Fruit fly (Drosophila melanogaster) whole organism, prepupa: ENCODE data around the gene Hecw.

Experiments used
- Blimp-1 ChIP-seq: fragments of 200-800 bp; sonication (Bioruptor generic); optimal IDR thresholded peaks from 3 replicates; lab custom pipeline; 2017; ENCODE audit warnings: missing biosample characterization, missing genetic modification characterization, mild to moderate bottlenecking, moderate library complexity, missing genetic modification reagents
- CG10669 ChIP-seq: fragments of 200-800 bp; sonication (Bioruptor generic); optimal IDR thresholded peaks from 3 replicates; lab custom pipeline; 2018; ENCODE audit warnings: missing biosample characterization, mild to moderate bottlenecking, missing genetic modification characterization, moderate library complexity
- CG11294 ChIP-seq: fragments of 200-800 bp; sonication (Bioruptor generic); IDR thresholded peaks from 2 replicates; pipeline ENCODE4 v1.3.6; 2022; ENCODE audit warnings: missing biosample characterization, missing genetic modification characterization
- CG11762 ChIP-seq: fragments of 200-800 bp; sonication (Bioruptor generic); optimal IDR thresholded peaks from 3 replicates; lab custom pipeline; 2016; ENCODE audit warnings: missing biosample characterization, missing genetic modification characterization; ENCODE audit not compliant: insufficient read depth
- CG11902 ChIP-seq: fragments of 200-800 bp; sonication (Bioruptor generic); optimal IDR thresholded peaks from 3 replicates; lab custom pipeline; 2016; ENCODE audit warnings: missing biosample characterization, missing genetic modification characterization
- CG15336 ChIP-seq: fragments of 200-800 bp; sonication (Bioruptor generic); IDR thresholded peaks from 2 replicates; pipeline ENCODE4 v1.3.6; 2022; ENCODE audit warnings: missing biosample characterization, missing genetic modification characterization
- CG1621 ChIP-seq: fragments of 200-800 bp; sonication (Bioruptor generic); optimal IDR thresholded peaks from 3 replicates; lab custom pipeline; 2018; ENCODE audit warnings: missing biosample characterization, mild to moderate bottlenecking, missing genetic modification characterization
- CG16779 ChIP-seq: fragments of 200-800 bp; sonication (Bioruptor generic); optimal IDR thresholded peaks from 3 replicates; lab custom pipeline; 2017; ENCODE audit warnings: missing biosample characterization, mild to moderate bottlenecking, missing genetic modification characterization
- CG3032 ChIP-seq: fragments of 200-800 bp; optimal IDR thresholded peaks from 2 replicates; lab custom pipeline; 2019; ENCODE audit warnings: missing biosample characterization, mild to moderate bottlenecking, missing genetic modification characterization, moderate library complexity
- CG31627 ChIP-seq: fragments of 200-800 bp; sonication (Bioruptor generic); optimal IDR thresholded peaks from 3 replicates; lab custom pipeline; 2016; ENCODE audit warnings: missing biosample characterization, missing genetic modification characterization
- CG32006 ChIP-seq: fragments of 200-800 bp; sonication (Bioruptor generic); optimal IDR thresholded peaks from 3 replicates; lab custom pipeline; 2017; ENCODE audit warnings: missing biosample characterization, mild to moderate bottlenecking, missing genetic modification characterization
- CG3919 ChIP-seq: fragments of 200-800 bp; sonication (Bioruptor generic); optimal IDR thresholded peaks from 3 replicates; lab custom pipeline; 2016; ENCODE audit warnings: missing biosample characterization, missing genetic modification characterization
- CG4318 ChIP-seq: fragments of 200-800 bp; sonication (Bioruptor generic); optimal IDR thresholded peaks from 3 replicates; lab custom pipeline; 2017; ENCODE audit warnings: missing biosample characterization, mild to moderate bottlenecking, missing genetic modification characterization
- CG6163 ChIP-seq: fragments of 200-800 bp; sonication (Bioruptor generic); IDR thresholded peaks from 3 replicates; pipeline ENCODE4 v1.3.6; 2022; ENCODE audit warnings: missing biosample characterization, missing genetic modification characterization
- CG6276 ChIP-seq: fragments of 200-800 bp; sonication (Bioruptor generic); optimal IDR thresholded peaks from 2 replicates; lab custom pipeline; 2017; ENCODE audit warnings: missing biosample characterization, mild to moderate bottlenecking, missing genetic modification characterization
- CG6792 ChIP-seq: fragments of 200-800 bp; sonication (Bioruptor generic); optimal IDR thresholded peaks from 3 replicates; lab custom pipeline; 2016; ENCODE audit warnings: missing biosample characterization, missing genetic modification characterization
- CG6808 ChIP-seq: fragments of 200-800 bp; sonication (Bioruptor generic); optimal IDR thresholded peaks from 3 replicates; lab custom pipeline; 2017; ENCODE audit warnings: missing biosample characterization, missing genetic modification characterization, mild to moderate bottlenecking, moderate library complexity, missing genetic modification reagents
- CG6854 ChIP-seq: fragments of 200-800 bp; sonication (Bioruptor generic); optimal IDR thresholded peaks from 2 replicates; lab custom pipeline; 2017; ENCODE audit warnings: missing biosample characterization, mild to moderate bottlenecking, missing genetic modification characterization
- CG8119 ChIP-seq: fragments of 200-800 bp; sonication (Bioruptor generic); IDR thresholded peaks from 3 replicates; pipeline ENCODE4 v1.3.6; 2022; ENCODE audit warnings: missing biosample characterization, missing genetic modification characterization
- CG8319 ChIP-seq: fragments of 200-800 bp; sonication (Bioruptor generic); optimal IDR thresholded peaks from 3 replicates; lab custom pipeline; 2016; ENCODE audit warnings: missing biosample characterization, missing genetic modification characterization
- CG9139 ChIP-seq: fragments of 200-800 bp; sonication (Bioruptor generic); optimal IDR thresholded peaks from 3 replicates; lab custom pipeline; 2017; ENCODE audit warnings: missing biosample characterization, mild to moderate bottlenecking, missing genetic modification characterization
- Eip75B ChIP-seq: fragments of 200-800 bp; sonication (Bioruptor generic); optimal IDR thresholded peaks from 3 replicates; lab custom pipeline; 2016; ENCODE audit warnings: missing biosample characterization, missing genetic modification characterization
- Eip78C ChIP-seq: fragments of 200-800 bp; sonication (Bioruptor generic); peaks from one replicate; lab custom pipeline; 2016; ENCODE audit warnings: missing biosample characterization, missing genetic modification characterization
- Eip93F ChIP-seq: fragments of 200-800 bp; sonication (Bioruptor generic); optimal IDR thresholded peaks from 2 replicates; lab custom pipeline; 2016; ENCODE audit warnings: missing biosample characterization, mild to moderate bottlenecking, missing genetic modification characterization
- Ets21C ChIP-seq: fragments of 200-800 bp; sonication (Bioruptor generic); optimal IDR thresholded peaks from 3 replicates; lab custom pipeline; 2016; ENCODE audit warnings: missing biosample characterization, missing genetic modification characterization
- Ets96B ChIP-seq: fragments of 200-800 bp; optimal IDR thresholded peaks from 2 replicates; lab custom pipeline; 2019; ENCODE audit warnings: missing biosample characterization, mild to moderate bottlenecking, missing genetic modification characterization, moderate library complexity
- Gug ChIP-seq: fragments of 200-800 bp; sonication (Bioruptor generic); IDR thresholded peaks from 2 replicates; pipeline ENCODE4 v1.3.6; 2022; ENCODE audit warnings: missing biosample characterization, missing genetic modification characterization
- Hr39 ChIP-seq: fragments of 200-800 bp; sonication (Bioruptor generic); optimal IDR thresholded peaks from 2 replicates; lab custom pipeline; 2016; ENCODE audit warnings: missing biosample characterization, missing genetic modification characterization
- Hr4 ChIP-seq: fragments of 200-800 bp; sonication (Bioruptor generic); optimal IDR thresholded peaks from 3 replicates; lab custom pipeline; 2016; ENCODE audit warnings: missing biosample characterization, missing genetic modification characterization
- Lpt ChIP-seq: fragments of 200-800 bp; sonication (Bioruptor generic); optimal IDR thresholded peaks from 3 replicates; lab custom pipeline; 2016; ENCODE audit warnings: missing biosample characterization, missing genetic modification characterization
- Met ChIP-seq: fragments of 200-800 bp; sonication (Bioruptor generic); optimal IDR thresholded peaks from 3 replicates; lab custom pipeline; 2016; ENCODE audit warnings: missing biosample characterization, missing genetic modification characterization
- Smox ChIP-seq: fragments of 200-800 bp; sonication (Bioruptor generic); optimal IDR thresholded peaks from 3 replicates; lab custom pipeline; 2016; ENCODE audit warnings: missing biosample characterization, missing genetic modification characterization
- Sox102F ChIP-seq: fragments of 200-800 bp; sonication (Bioruptor generic); optimal IDR thresholded peaks from 2 replicates; lab custom pipeline; 2016; ENCODE audit warnings: missing biosample characterization, mild to moderate bottlenecking, missing genetic modification characterization
- Sox14 ChIP-seq: fragments of 200-800 bp; sonication (Bioruptor generic); optimal IDR thresholded peaks from 3 replicates; lab custom pipeline; 2016; ENCODE audit warnings: missing biosample characterization, missing genetic modification characterization
- Sox15 ChIP-seq: fragments of 200-800 bp; sonication (Bioruptor generic); optimal IDR thresholded peaks from 3 replicates; lab custom pipeline; 2016; ENCODE audit warnings: missing biosample characterization, missing genetic modification characterization
- achi ChIP-seq: fragments of 200-800 bp; sonication (Bioruptor generic); optimal IDR thresholded peaks from 3 replicates; lab custom pipeline; 2016; ENCODE audit warnings: missing biosample characterization, missing genetic modification characterization
- eg ChIP-seq: fragments of 200-800 bp; sonication (Bioruptor generic); IDR thresholded peaks from 3 replicates; pipeline ENCODE4 v1.3.6; 2022; ENCODE audit warnings: missing biosample characterization, missing genetic modification characterization
- esn ChIP-seq: fragments of 200-800 bp; sonication (Bioruptor generic); optimal IDR thresholded peaks from 2 replicates; lab custom pipeline; 2016; ENCODE audit warnings: missing biosample characterization, mild to moderate bottlenecking, missing genetic modification characterization, moderate library complexity
- fkh ChIP-seq: fragments of 200-800 bp; sonication (Bioruptor generic); optimal IDR thresholded peaks from 3 replicates; lab custom pipeline; 2017; ENCODE audit warnings: missing biosample characterization, mild to moderate bottlenecking, missing genetic modification characterization, moderate library complexity
- net ChIP-seq: fragments of 200-800 bp; sonication (Bioruptor generic); optimal IDR thresholded peaks from 3 replicates; lab custom pipeline; 2016; ENCODE audit warnings: missing biosample characterization, missing genetic modification characterization
- pdm3 ChIP-seq: fragments of 200-800 bp; sonication (Bioruptor generic); optimal IDR thresholded peaks from 3 replicates; lab custom pipeline; 2016; ENCODE audit warnings: missing biosample characterization, missing genetic modification characterization
- salr ChIP-seq, 2 experiments: fragments of 200-800 bp; sonication (Bioruptor generic); optimal IDR thresholded peaks; 3 replicates each; lab custom pipeline; 2016 to 2018; ENCODE audit warnings: missing biosample characterization in 2 of 2, missing genetic modification characterization in 2 of 2, mild to moderate bottlenecking in 1 of 2
- spab ChIP-seq: fragments of 200-800 bp; sonication (Bioruptor generic); optimal IDR thresholded peaks from 2 replicates; lab custom pipeline; 2017; ENCODE audit warnings: missing biosample characterization, mild to moderate bottlenecking, missing genetic modification characterization, missing genetic modification reagents
- svp ChIP-seq: fragments of 200-800 bp; sonication (Bioruptor generic); peaks from one replicate; lab custom pipeline; 2016; ENCODE audit warnings: missing biosample characterization, missing genetic modification characterization
- topi ChIP-seq: fragments of 200-800 bp; sonication (Bioruptor generic); optimal IDR thresholded peaks from 3 replicates; lab custom pipeline; 2016; ENCODE audit warnings: missing biosample characterization, missing genetic modification characterization
- vri ChIP-seq: fragments of 200-800 bp; sonication (Bioruptor generic); optimal IDR thresholded peaks from 3 replicates; lab custom pipeline; 2016; ENCODE audit warnings: missing biosample characterization, mild to moderate bottlenecking, missing genetic modification characterization

Gene Hecw

dm6 chrX:9586627-9587026 lies 22.1 kb upstream of the Hecw start:
- TF ChIP-seq Sox15 (GFP tag; lab: Kevin White, UChicago): no peak
- TF ChIP-seq CG3032 (tag; lab: Kevin White, UChicago): no peak
- no peak for TF ChIP-seq spab (GFP tag; lab: Kevin White, UChicago)
- TF ChIP-seq Ets21C (GFP tag; lab: Kevin White, UChicago): no peak
- TF ChIP-seq Sox14 (GFP tag; lab: Kevin White, UChicago): no peak
- no peak for TF ChIP-seq vri (GFP tag; lab: Kevin White, UChicago)
- no peak for TF ChIP-seq achi
- TF ChIP-seq pdm3: no peak
- no peak for TF ChIP-seq CG4318 (GFP tag; lab: Kevin White, UChicago)
- TF ChIP-seq CG6276 (GFP tag; lab: Kevin White, UChicago): no peak
- TF ChIP-seq salr (GFP tag; optimal IDR thresholded peaks at IDR 0.05; lab: Kevin White, UChicago): no peak
- TF ChIP-seq Eip78C (GFP tag; lab: Kevin White, UChicago): no peak
- TF ChIP-seq esn (GFP tag; lab: Kevin White, UChicago): no peak
- no peak for TF ChIP-seq Blimp-1 (GFP tag; lab: Kevin White, UChicago)

- TF ChIP-seq CG16779 (tag; lab: Kevin White, UChicago): no peak
- no peak for TF ChIP-seq Eip75B (GFP tag; lab: Kevin White, UChicago)
Measured at dm6 chrX:9587881-9588280, 20.9 kb upstream of the Hecw start.

DNA sequence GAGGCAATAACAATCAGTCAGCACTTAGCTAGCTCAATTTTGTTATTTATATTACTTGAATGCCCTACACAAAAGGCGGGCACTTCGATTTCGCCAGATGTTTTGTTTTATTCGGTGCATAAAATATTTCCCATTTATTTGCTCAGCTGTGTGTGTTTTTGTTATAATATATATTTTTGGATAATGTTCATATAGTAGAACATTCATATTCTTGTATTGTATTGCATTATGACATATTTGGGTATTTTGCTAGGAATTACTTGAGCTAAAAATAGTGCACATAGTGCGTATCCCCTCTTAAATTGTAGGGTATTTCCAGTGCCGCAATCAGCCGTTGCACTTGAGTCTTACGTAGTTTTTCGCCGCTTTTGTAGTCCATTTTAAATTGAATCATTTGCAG lies 18.8 kb upstream of the Hecw start:
- TF ChIP-seq salr (GFP tag; optimal IDR thresholded peaks at IDR 0.05; lab: Kevin White, UChicago) (no peak), CG15336 (GFP tag; lab: Robert Waterston, UW) (peak; percentile 66), Met (GFP tag; lab: Kevin White, UChicago) (peak; percentile 66), CG6276 (GFP tag; lab: Kevin White, UChicago) (peak; percentile 36), Hr39 (peak; percentile 47), CG16779 (tag; lab: Kevin White, UChicago) (no peak), Sox102F (GFP tag; lab: Kevin White, UChicago) (peak; percentile 47), CG9139 (GFP tag; lab: Kevin White, UChicago) (no peak), CG31627 (GFP tag; lab: Kevin White, UChicago) (peak; percentile 51), Blimp-1 (GFP tag; lab: Kevin White, UChicago) (no peak), CG6163 (peak; percentile 63; the same call in 2 of the 3 replicates), CG3919 (GFP tag; lab: Kevin White, UChicago) (no peak), topi (peak; percentile 59), CG11294 (GFP tag; lab: Robert Waterston, UW) (peak; percentile 42; the same call in 1 of the 2 replicates), Ets96B (peak; percentile 31), CG32006 (GFP tag; lab: Kevin White, UChicago) (peak; percentile 65), Eip93F (GFP tag; lab: Kevin White, UChicago) (no peak), Eip78C (GFP tag; lab: Kevin White, UChicago) (peak; percentile 90), CG8319 (GFP tag; lab: Kevin White, UChicago) (peak; percentile 17), Hr4 (GFP tag; lab: Kevin White, UChicago) (peak; percentile 52), CG8119 (GFP tag; lab: Robert Waterston, UW) (peak; percentile 62), pdm3 (peak; percentile 62), Sox14 (GFP tag; lab: Kevin White, UChicago) (peak; percentile 34), Lpt (no peak), net (GFP tag; lab: Kevin White, UChicago) (peak; percentile 12), CG4318 (GFP tag; lab: Kevin White, UChicago) (no peak), spab (GFP tag; lab: Kevin White, UChicago) (no peak), CG11902 (GFP tag; lab: Kevin White, UChicago) (peak; percentile 19), CG11762 (GFP tag; lab: Kevin White, UChicago) (peak; percentile 13), esn (GFP tag; lab: Kevin White, UChicago) (peak; percentile 72), CG6854 (GFP tag; lab: Kevin White, UChicago) (peak; percentile 2), fkh (GFP tag; lab: Kevin White, UChicago) (peak; percentile 25), CG3032 (tag; lab: Kevin White, UChicago) (peak; percentile 19), CG1621 (tag; lab: Kevin White, UChicago) (no peak), Eip75B (GFP tag; lab: Kevin White, UChicago) (peak; percentile 33), eg (GFP tag; lab: Robert Waterston, UW) (peak; percentile 54; the same call in 1 of the 3 replicates), Gug (GFP tag; lab: Robert Waterston, UW) (no peak), vri (GFP tag; lab: Kevin White, UChicago) (peak; percentile 66), CG10669 (peak; percentile 33), CG6792 (GFP tag; lab: Kevin White, UChicago) (peak; percentile 30), CG6808 (GFP tag; lab: Kevin White, UChicago) (no peak), svp (GFP tag; lab: Kevin White, UChicago) (peak; percentile 80), Smox (GFP tag; lab: Kevin White, UChicago) (peak; percentile 49)
